Worm (Caenorhabditis elegans) whole organism, young adult: ENCODE measurements around the gene F53C3.8.
A peak's percentile ranks its signal among the peaks of the same experiment; 100 is the strongest.

Experiments used
- B0261.1 ChIP-seq: sonication (generic microtip); optimal IDR thresholded peaks from 2 replicates; lab custom pipeline; 2016; ENCODE audit warnings: mild to moderate bottlenecking, missing genetic modification characterization, moderate library complexity, missing compliant biosample characterization
- F39B2.1 ChIP-seq: fragments of 200-800 bp; sonication (Bioruptor generic); IDR thresholded peaks from 2 replicates; pipeline ENCODE4 v1.3.6; 2022; ENCODE audit warnings: missing genetic modification reagents, missing genetic modification characterization, missing compliant biosample characterization
- Y56A3A.18 ChIP-seq: fragments of 200-800 bp; sonication (Bioruptor generic); IDR thresholded peaks from 2 replicates; pipeline ENCODE4 v1.3.6; 2022; ENCODE audit warnings: missing genetic modification reagents, missing genetic modification characterization, missing compliant biosample characterization
- attf-5 ChIP-seq: fragments of 200-800 bp; sonication (Bioruptor generic); optimal IDR thresholded peaks from 2 replicates; lab custom pipeline; 2018; ENCODE audit warnings: mild to moderate bottlenecking, missing genetic modification characterization, missing compliant biosample characterization
- attf-6 ChIP-seq: fragments of 200-800 bp; sonication (Bioruptor generic); IDR thresholded peaks from 2 replicates; pipeline ENCODE4 v1.3.6; 2022; ENCODE audit warnings: missing genetic modification reagents, missing genetic modification characterization, missing compliant biosample characterization
- bed-2 ChIP-seq: fragments of 200-800 bp; sonication (Bioruptor generic); IDR thresholded peaks from 2 replicates; pipeline ENCODE4 v1.3.6; 2022; ENCODE audit warnings: missing genetic modification reagents, missing genetic modification characterization, missing compliant biosample characterization
- cebp-1 ChIP-seq, 2 experiments: fragments of 200-800 bp in 1 of 2; sonication (Bioruptor generic) in 1 of 2; sonication (generic microtip) in 1 of 2; IDR thresholded peaks in 1 of 2; optimal IDR thresholded peaks in 1 of 2; 2 replicates each; pipeline versions ENCODE4 v1.3.6 to Lab custom; 2017 to 2022; ENCODE audit warnings: missing compliant biosample characterization in 2 of 2, missing genetic modification characterization in 2 of 2, mild to moderate bottlenecking in 1 of 2, missing genetic modification reagents in 1 of 2, moderate library complexity in 1 of 2
- ceh-58 ChIP-seq: fragments of 200-800 bp; sonication (Bioruptor generic); IDR thresholded peaks from 2 replicates; pipeline ENCODE4 v1.3.6; 2022; ENCODE audit warnings: missing genetic modification characterization, missing compliant biosample characterization
- ceh-91 ChIP-seq: fragments of 200-800 bp; sonication (Bioruptor generic); IDR thresholded peaks from 2 replicates; pipeline ENCODE4 v1.3.6; 2022; ENCODE audit warnings: missing genetic modification reagents, missing genetic modification characterization, missing compliant biosample characterization
- dox-1 ChIP-seq: fragments of 200-800 bp; sonication (Bioruptor generic); IDR thresholded peaks from 2 replicates; pipeline ENCODE4 v1.3.6; 2022; ENCODE audit warnings: missing genetic modification reagents, missing genetic modification characterization, missing compliant biosample characterization
- efl-1 ChIP-seq: fragments of 150-350 bp; optimal IDR thresholded peaks from 2 replicates; lab custom pipeline; 2014; ENCODE audit warnings: missing biosample characterization, missing genetic modification reagents, missing genetic modification characterization
- egl-18 ChIP-seq: fragments of 200-800 bp; sonication (Bioruptor generic); IDR thresholded peaks from 2 replicates; pipeline ENCODE4 v1.3.6; 2022; ENCODE audit warnings: missing genetic modification reagents, missing genetic modification characterization, missing compliant biosample characterization
- hmg-1.2 ChIP-seq: fragments of 200-800 bp; sonication (Bioruptor generic); IDR thresholded peaks from 2 replicates; pipeline ENCODE4 v1.3.6; 2022; ENCODE audit warnings: missing genetic modification reagents, missing genetic modification characterization, missing compliant biosample characterization
- let-607 ChIP-seq, 2 experiments: fragments of 200-800 bp in 1 of 2; sonication (Bioruptor generic) in 1 of 2; sonication (generic microtip) in 1 of 2; optimal IDR thresholded peaks; 2 replicates each; lab custom pipeline; 2016 to 2018; ENCODE audit warnings: mild to moderate bottlenecking in 2 of 2, missing compliant biosample characterization in 2 of 2, missing genetic modification characterization in 2 of 2, moderate library complexity in 2 of 2, missing genotype in 1 of 2
- mel-28 ChIP-seq: sonication (generic microtip); optimal IDR thresholded peaks from 2 replicates; lab custom pipeline; 2016; ENCODE audit warnings: borderline replicate concordance, mild to moderate bottlenecking, missing genetic modification characterization, missing compliant biosample characterization
- nfya-2 ChIP-seq: fragments of 200-800 bp; sonication (Bioruptor generic); IDR thresholded peaks from 2 replicates; pipeline ENCODE4 v1.3.6; 2022; ENCODE audit warnings: missing genetic modification reagents, missing genetic modification characterization, missing compliant biosample characterization
- nfyb-1 ChIP-seq: fragments of 200-800 bp; sonication (Bioruptor generic); IDR thresholded peaks from 2 replicates; pipeline ENCODE4 v1.3.6; 2022; ENCODE audit warnings: missing genetic modification reagents, missing genetic modification characterization, missing compliant biosample characterization
- nhr-80 ChIP-seq: sonication (generic microtip); optimal IDR thresholded peaks from 2 replicates; lab custom pipeline; 2016; ENCODE audit warnings: missing genetic modification characterization, missing compliant biosample characterization
- nhr-90 ChIP-seq: sonication (generic microtip); optimal IDR thresholded peaks from 2 replicates; lab custom pipeline; 2016; ENCODE audit warnings: missing genotype, mild to moderate bottlenecking, missing genetic modification characterization, missing compliant biosample characterization
- pbrm-1 ChIP-seq: fragments of 200-800 bp; sonication (Bioruptor generic); IDR thresholded peaks from 2 replicates; pipeline ENCODE4 v1.3.6; 2022; ENCODE audit warnings: missing genetic modification reagents, missing genetic modification characterization, missing compliant biosample characterization
- pha-4 ChIP-seq: fragments of 150-350 bp; sonication (generic microtip); optimal IDR thresholded peaks from 2 replicates; lab custom pipeline; 2014; ENCODE audit warnings: missing biosample characterization, missing genetic modification reagents, missing genetic modification characterization
- rec-8 ChIP-seq, 2 experiments: sonication (generic microtip); optimal IDR thresholded peaks; 2 replicates each; lab custom pipeline; 2016; ENCODE audit warnings: mild to moderate bottlenecking in 2 of 2, missing genetic modification characterization in 2 of 2, missing genetic modification reagents in 2 of 2, missing genotype in 2 of 2, missing biosample characterization in 1 of 2, missing compliant biosample characterization in 1 of 2, moderate library complexity in 1 of 2
- sea-2 ChIP-seq: fragments of 200-800 bp; sonication (Bioruptor generic); IDR thresholded peaks from 2 replicates; pipeline ENCODE4 v1.3.6; 2022; ENCODE audit warnings: missing genetic modification characterization, missing compliant biosample characterization
- snpc-1.1 ChIP-seq: sonication (generic microtip); optimal IDR thresholded peaks from 2 replicates; lab custom pipeline; 2017; ENCODE audit warnings: missing genetic modification characterization, mild to moderate bottlenecking, missing compliant biosample characterization, antibody characterized with exemption, moderate library complexity, missing genotype, missing genetic modification reagents; ENCODE audit not compliant: insufficient read depth
- snpc-4 ChIP-seq, 5 experiments: fragments of 150-350 bp in 1 of 5; sonication (generic microtip) in 4 of 5; optimal IDR thresholded peaks; 2 replicates each; lab custom pipeline; 2014 to 2018; ENCODE audit warnings: missing genetic modification characterization in 5 of 5, missing biosample characterization in 3 of 5, antibody characterized with exemption in 2 of 5, mild to moderate bottlenecking in 2 of 5, missing compliant biosample characterization in 2 of 5, missing genotype in 2 of 5, moderate library complexity in 2 of 5, missing genetic modification reagents in 1 of 5
- sptf-2 ChIP-seq: fragments of 200-800 bp; sonication (Bioruptor generic); optimal IDR thresholded peaks from 2 replicates; lab custom pipeline; 2018; ENCODE audit warnings: mild to moderate bottlenecking, missing genetic modification characterization, missing compliant biosample characterization
- tlf-1 ChIP-seq: fragments of 200-800 bp; sonication (Bioruptor generic); optimal IDR thresholded peaks from 2 replicates; lab custom pipeline; 2018; ENCODE audit warnings: mild to moderate bottlenecking, missing genetic modification characterization, missing compliant biosample characterization
- ztf-22 ChIP-seq: fragments of 200-800 bp; sonication (Bioruptor generic); optimal IDR thresholded peaks from 2 replicates; lab custom pipeline; 2018; ENCODE audit warnings: mild to moderate bottlenecking, missing genetic modification characterization, moderate library complexity, missing compliant biosample characterization
- ztf-25 ChIP-seq: fragments of 200-800 bp; sonication (Bioruptor generic); IDR thresholded peaks from 2 replicates; pipeline ENCODE4 v1.3.6; 2022; ENCODE audit warnings: missing genetic modification reagents, missing genetic modification characterization, missing compliant biosample characterization

The F53C3.8 gene

ce11 chrII:3908135-3908534 lies 16.9 kb downstream of the F53C3.8 start:
- TF ChIP-seq nfyb-1 (GFP tag; lab: Robert Waterston, UW) (0 out of 2 replicates have a peak, but pooled peaks have one; percentile 54), sea-2 (GFP tag; lab: Robert Waterston, UW) (no peak)

ce11 chrII:3909301-3909700 lies 18.1 kb downstream of the F53C3.8 start:
- TF ChIP-seq ceh-91 (GFP tag; lab: Robert Waterston, UW) (no peak), B0261.1 (tag; lab: Kevin White, UChicago) (no peak), nfya-2 (GFP tag; lab: Robert Waterston, UW) (no peak), egl-18 (GFP tag; lab: Robert Waterston, UW) (no peak), bed-2 (no peak), nhr-90 (tag; lab: Kevin White, UChicago) (no peak), hmg-1.2 (GFP tag; lab: Robert Waterston, UW) (no peak), snpc-1.1 (tag; lab: Kevin White, UChicago) (no peak), attf-6 (no peak), pbrm-1 (GFP tag; lab: Robert Waterston, UW) (no peak), tlf-1 (no peak), ztf-22 (GFP tag; lab: Kevin White, UChicago) (no peak), Y56A3A.18 (GFP tag; lab: Robert Waterston, UW) (no peak), rec-8 (tag; optimal IDR thresholded peaks at IDR 0.05; lab: Kevin White, UChicago) (no peak)
- TF ChIP-seq, all 124 proteins: peak for 0

- TF ChIP-seq efl-1 (no peak), snpc-4 (GFP tag; optimal IDR thresholded peaks at IDR 0.05; lab: Kevin White, UChicago) (no peak), snpc-4 (tag; optimal IDR thresholded peaks at IDR 0.05; lab: Kevin White, UChicago) (peak in 2 of 4 experiments; percentile 1 to 35)
Observed at ce11 chrII:3910737-3911136, 19.5 kb downstream of the F53C3.8 start, which contains the start of gene bcmo-2. Gene bcmo-2 (minus strand): TSS chrII:3910837.

- TF ChIP-seq pha-4 (tag; lab: Kevin White, UChicago) (peak; percentile 52), attf-5 (peak; percentile 53), nfyb-1 (GFP tag; lab: Robert Waterston, UW) (peak; percentile 71; the same call in 1 of the 2 replicates), nhr-80 (tag; lab: Kevin White, UChicago) (peak; percentile 87), ceh-58 (no peak), hmg-1.2 (GFP tag; lab: Robert Waterston, UW) (peak; percentile 43; the same call in 1 of the 2 replicates), cebp-1 (GFP tag; IDR thresholded peaks at IDR 0.05; lab: Robert Waterston, UW) (no peak), cebp-1 (tag; optimal IDR thresholded peaks at IDR 0.05; lab: Kevin White, UChicago) (peak; percentile 55), efl-1 (no peak), ztf-22 (GFP tag; lab: Kevin White, UChicago) (no peak), ztf-25 (GFP tag; lab: Robert Waterston, UW) (no peak), dox-1 (peak; percentile 45; the same call in 1 of the 2 replicates), let-607 (tag; optimal IDR thresholded peaks at IDR 0.05; lab: Kevin White, UChicago) (peak in 1 of 2 experiments; percentile 18), mel-28 (no peak)
Observed at ce11 chrII:3911284-3911683, 20.1 kb downstream of the F53C3.8 start.

- TF ChIP-seq F39B2.1 (no peak), sea-2 (GFP tag; lab: Robert Waterston, UW) (no peak), sptf-2 (GFP tag; lab: Kevin White, UChicago) (no peak)
- TF ChIP-seq, all 124 proteins: peak for 0
Observed at ce11 chrII:3911716-3912115, 20.5 kb downstream of the F53C3.8 start, which contains the start of gene F53C3.1. Gene F53C3.1 (plus strand): TSS chrII:3912016.
